Fruit fly (Drosophila melanogaster): ENCODE measurements around the gene CG11037.

CG11037 gene

DNA sequence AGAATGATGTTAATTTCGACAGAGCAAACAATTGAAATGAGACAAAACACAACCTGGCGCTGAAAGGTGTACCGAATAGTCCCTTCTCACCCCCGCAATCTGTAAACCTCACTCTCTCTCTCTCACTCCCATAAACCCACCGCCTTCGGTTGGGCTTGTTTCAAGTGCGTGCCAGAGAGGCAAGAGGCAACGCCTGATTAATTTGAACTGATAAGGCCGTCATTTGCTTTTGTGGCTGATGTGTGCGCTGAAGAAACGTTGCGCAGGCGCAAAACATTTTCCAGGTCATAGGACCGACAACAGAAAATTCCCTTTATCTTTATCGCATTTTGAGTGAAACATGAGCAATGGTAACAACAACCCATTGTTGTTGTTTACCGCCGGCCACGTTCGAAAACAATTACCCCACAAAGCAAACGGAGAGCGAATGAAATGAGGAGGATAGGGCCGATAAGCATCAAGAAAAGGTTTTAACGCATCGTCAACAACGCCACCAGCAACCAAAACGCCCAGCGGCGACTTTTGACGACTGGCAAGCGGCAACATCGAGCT lies 38.8 kb downstream of the CG11037 start:
- TF ChIP-seq CHES-1-like (GFP tag; optimal IDR thresholded peaks at IDR 0.05): no peak
- TF ChIP-seq CG8290 (GFP tag; optimal IDR thresholded peaks at IDR 0.05): no peak
- TF ChIP-seq CG8290 (tag; optimal IDR thresholded peaks at IDR 0.05): peak; percentile 19 to 53
- no peak for TF ChIP-seq Dip3 (GFP tag; optimal IDR thresholded peaks at IDR 0.05)
- TF ChIP-seq sens-2 (GFP tag; IDR thresholded peaks at IDR 0.05): no peak
- no peak for TF ChIP-seq CG8388 (GFP tag; optimal IDR thresholded peaks at IDR 0.05)
- TF ChIP-seq CG11723 (GFP tag; optimal IDR thresholded peaks at IDR 0.05): no peak
- no peak for TF ChIP-seq E2f2 (GFP tag; IDR thresholded peaks at IDR 0.05)
- TF ChIP-seq CG3838 (GFP tag; optimal IDR thresholded peaks at IDR 0.05): no peak
- TF ChIP-seq Taf1 (GFP tag; IDR thresholded peaks at IDR 0.05): no peak
- no peak for TF ChIP-seq Drgx (GFP tag; IDR thresholded peaks at IDR 0.05)
- TF ChIP-seq NC2α (GFP tag; optimal IDR thresholded peaks at IDR 0.05): no peak
- TF ChIP-seq CG4424 (GFP tag; optimal IDR thresholded peaks at IDR 0.05): no peak
- no peak for TF ChIP-seq MESR4 (GFP tag; optimal IDR thresholded peaks at IDR 0.05)
- peak; percentile 20 for TF ChIP-seq run (tag; optimal IDR thresholded peaks at IDR 0.05)
- TF ChIP-seq Oaz (GFP tag; IDR thresholded peaks at IDR 0.05): no peak
- peak in 1 of 3 experiments; percentile 65 for TF ChIP-seq Stat92E (GFP tag; optimal IDR thresholded peaks at IDR 0.05)
- TF ChIP-seq pb (GFP tag; optimal IDR thresholded peaks at IDR 0.05): no peak
- TF ChIP-seq CG2116 (GFP tag; optimal IDR thresholded peaks at IDR 0.05): no peak
- no peak for TF ChIP-seq CG9932 (GFP tag; IDR thresholded peaks at IDR 0.05)
- peak; percentile 49 for TF ChIP-seq CG7987 (GFP tag; optimal IDR thresholded peaks at IDR 0.05)
- TF ChIP-seq CG18764 (GFP tag; optimal IDR thresholded peaks at IDR 0.05): no peak
- no peak for TF ChIP-seq CG8765 (GFP tag; IDR thresholded peaks at IDR 0.05)
- peak; percentile 52 for TF ChIP-seq salm (tag; optimal IDR thresholded peaks at IDR 0.05)
- TF ChIP-seq fd102C (GFP tag; optimal IDR thresholded peaks at IDR 0.05): peak; percentile 21
- no peak for TF ChIP-seq CG17186 (GFP tag; optimal IDR thresholded peaks at IDR 0.05)
- peak; percentile 17 for TF ChIP-seq CG1603 (tag; optimal IDR thresholded peaks at IDR 0.05)
- TF ChIP-seq Scr (GFP tag; IDR thresholded peaks at IDR 0.05; ENCODE audit: partially characterized antibody): no peak
- peak; percentile 29 for TF ChIP-seq CrebB (tag; optimal IDR thresholded peaks at IDR 0.05)
- no peak for TF ChIP-seq CG5245 (GFP tag; optimal IDR thresholded peaks at IDR 0.05)
- TF ChIP-seq BtbVII (GFP tag; optimal IDR thresholded peaks at IDR 0.05): no peak
- TF ChIP-seq CG10321 (GFP tag; IDR thresholded peaks at IDR 0.05): no peak
- no peak for TF ChIP-seq grau (tag; optimal IDR thresholded peaks at IDR 0.05)
- no peak for TF ChIP-seq Tbp (GFP tag; optimal IDR thresholded peaks at IDR 0.05)
- no peak for TF ChIP-seq CG17385 (GFP tag; optimal IDR thresholded peaks at IDR 0.05)
- no peak for TF ChIP-seq CG6689 (GFP tag; IDR thresholded peaks at IDR 0.05)
- peak; percentile 15 for TF ChIP-seq sug (tag; optimal IDR thresholded peaks at IDR 0.05)
- TF ChIP-seq Pdp1 (GFP tag; optimal IDR thresholded peaks at IDR 0.05): peak in 1 of 2 experiments; percentile 30
- TF ChIP-seq CG6654 (GFP tag; optimal IDR thresholded peaks at IDR 0.05): no peak
- no peak for TF ChIP-seq ind (GFP tag; optimal IDR thresholded peaks at IDR 0.05)
- TF ChIP-seq CG14667 (GFP tag; IDR thresholded peaks at IDR 0.05): no peak
- TF ChIP-seq CG9727 (GFP tag; optimal IDR thresholded peaks at IDR 0.05): no peak
- TF ChIP-seq dmrt11E (tag; optimal IDR thresholded peaks at IDR 0.05): peak; percentile 28
- TF ChIP-seq Hey (tag; optimal IDR thresholded peaks at IDR 0.05): no peak
- TF ChIP-seq CG16813 (GFP tag; IDR thresholded peaks at IDR 0.05; ENCODE audit: partially characterized antibody): no peak
- TF ChIP-seq CG7357 (GFP tag; IDR thresholded peaks at IDR 0.05): no peak
- TF ChIP-seq CG12071 (GFP tag; optimal IDR thresholded peaks at IDR 0.05): no peak
- no peak for TF ChIP-seq B-H1 (GFP tag; IDR thresholded peaks at IDR 0.05)
- 0 out of 3 replicates have a peak, but pooled peaks have one; percentile 79 for TF ChIP-seq CG2199 (GFP tag; IDR thresholded peaks at IDR 0.05)
- peak; percentile 85 for TF ChIP-seq pros (GFP tag; optimal IDR thresholded peaks at IDR 0.05)
- no peak for TF ChIP-seq Spps (tag; optimal IDR thresholded peaks at IDR 0.05)
